Fruit fly (Drosophila melanogaster) whole organism, adult: ENCODE results near the gene Tcs4.

Source experiments
- CG1620 ChIP-seq: fragments of 200-800 bp; sonication (Bioruptor generic); optimal IDR thresholded peaks from 2 replicates; lab custom pipeline; 2016; ENCODE audit warnings: missing biosample characterization, missing genetic modification characterization
- CG33017 ChIP-seq: fragments of 200-800 bp; sonication (Bioruptor generic); optimal IDR thresholded peaks from 2 replicates; lab custom pipeline; 2018; ENCODE audit warnings: missing biosample characterization, mild to moderate bottlenecking, missing genetic modification characterization, moderate library complexity
- CG7045 ChIP-seq: fragments of 200-800 bp; sonication (Bioruptor generic); optimal IDR thresholded peaks from 2 replicates; lab custom pipeline; 2017; ENCODE audit warnings: missing biosample characterization, mild to moderate bottlenecking, missing genetic modification characterization
- Crg-1 ChIP-seq: fragments of 200-800 bp; sonication (Bioruptor generic); optimal IDR thresholded peaks from 2 replicates; lab custom pipeline; 2016; ENCODE audit warnings: missing biosample characterization, missing genetic modification characterization
- Mnt ChIP-seq: fragments of 200-800 bp; sonication (Bioruptor generic); optimal IDR thresholded peaks from 2 replicates; lab custom pipeline; 2016; ENCODE audit warnings: missing biosample characterization, mild to moderate bottlenecking, missing genetic modification characterization
- bab1 ChIP-seq: fragments of 200-800 bp; sonication (Bioruptor generic); optimal IDR thresholded peaks from 3 replicates; lab custom pipeline; 2019; ENCODE audit warnings: missing biosample characterization, mild to moderate bottlenecking, missing genetic modification characterization, moderate library complexity
- kay ChIP-seq: fragments of 200-800 bp; sonication (Bioruptor generic); peaks from one replicate; lab custom pipeline; 2016; ENCODE audit warnings: missing biosample characterization, missing genetic modification characterization, borderline replicate concordance
- tj ChIP-seq: fragments of 200-800 bp; sonication (Bioruptor generic); optimal IDR thresholded peaks from 3 replicates; lab custom pipeline; 2017; ENCODE audit warnings: missing biosample characterization, mild to moderate bottlenecking, missing genetic modification characterization, moderate library complexity

DNA sequence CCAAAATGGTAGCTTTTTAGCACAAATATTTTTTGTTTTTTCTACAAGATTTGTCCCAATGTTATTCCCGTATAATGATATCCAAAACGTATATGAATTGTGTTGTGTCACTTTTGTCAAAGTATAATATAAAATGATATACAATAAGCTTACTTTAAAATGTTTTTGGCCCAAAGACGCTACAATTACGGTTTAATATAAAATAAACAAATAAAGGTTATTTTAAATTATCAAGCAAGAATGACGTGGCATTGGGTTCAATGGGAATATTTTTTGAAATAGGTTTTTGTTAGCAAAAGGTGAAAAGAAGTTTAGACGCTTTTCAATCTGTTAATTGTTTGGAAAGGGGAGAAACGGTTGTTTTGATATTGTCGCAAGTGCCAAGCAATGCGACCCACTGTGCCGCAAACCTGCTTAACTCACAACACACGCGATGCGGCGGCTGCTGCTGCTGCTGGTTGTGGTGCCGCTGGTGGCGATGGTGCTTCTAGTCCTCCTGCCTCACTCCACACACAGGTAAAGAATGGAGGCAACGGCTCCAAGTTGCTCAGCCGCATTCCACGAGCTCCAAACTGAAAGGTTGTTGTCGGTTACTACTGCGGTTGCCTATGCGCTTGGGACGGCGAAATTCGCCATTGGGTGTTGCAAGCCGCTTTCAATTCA is 38.2 kb downstream of the Tcs4 start:
- TF ChIP-seq CG7045 (GFP tag; lab: Kevin White, UChicago) (peak; percentile 17), tj (peak; percentile 17), Mnt (GFP tag; lab: Kevin White, UChicago) (no peak), kay (GFP tag; lab: Kevin White, UChicago) (no peak), CG1620 (no peak), Crg-1 (GFP tag; lab: Kevin White, UChicago) (no peak), CG33017 (tag; lab: Kevin White, UChicago) (no peak), bab1 (GFP tag; lab: Kevin White, UChicago) (no peak)
